Fruit fly (Drosophila melanogaster) Kc167 (cell line): ENCODE measurements around the gene Jon25Bii.

Experiments used
- Myc ChIP-seq: fragments of >200 bp; optimal IDR thresholded peaks from 2 replicates; lab custom pipeline; 2017; ENCODE audit warnings: missing external identifiers
- Sin3A ChIP-seq: fragments of >200 bp; optimal IDR thresholded peaks from 2 replicates; lab custom pipeline; 2018; ENCODE audit warnings: missing external identifiers
- h ChIP-seq: fragments of >200 bp; optimal IDR thresholded peaks from 3 replicates; lab custom pipeline; 2018; ENCODE audit warnings: missing external identifiers
- insv ChIP-seq: fragments of >200 bp; optimal IDR thresholded peaks from 3 replicates; lab custom pipeline; 2018; ENCODE audit warnings: missing external identifiers

dm6 chr2L:4928340-4928739, 24.6 kb downstream of the Jon25Bii start:
- TF ChIP-seq h (no peak), insv (lab: Kevin White, UChicago) (no peak), Myc (lab: Kevin White, UChicago) (no peak), Sin3A (lab: Kevin White, UChicago) (no peak)
